Worm (Caenorhabditis elegans): ENCODE results near the gene C07B5.4.
A peak's percentile ranks its signal among the peaks of the same experiment; 100 is the strongest.

DNA sequence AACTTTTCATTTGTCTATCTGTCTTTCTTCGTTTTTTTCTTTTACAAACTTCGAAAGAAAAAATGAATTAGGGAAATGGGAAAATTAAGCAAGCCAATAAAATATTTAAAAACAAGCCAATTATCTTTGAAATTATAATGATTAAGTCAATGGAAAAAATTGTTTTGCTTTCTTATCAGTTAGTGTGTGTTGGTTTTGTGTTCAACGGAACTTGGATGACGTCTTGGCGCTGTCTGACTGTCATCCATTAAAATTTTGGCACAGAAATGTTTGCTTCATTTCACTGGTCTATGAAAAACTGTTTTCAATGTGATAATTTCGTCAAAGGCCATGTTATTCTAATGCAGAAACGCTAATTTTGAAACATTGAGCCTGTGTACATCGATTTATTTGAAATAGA lies 21.1 kb downstream of the C07B5.4 start:
- TF ChIP-seq jun-1 (tag; optimal IDR thresholded peaks at IDR 0.05) (no peak), aly-2 (tag; optimal IDR thresholded peaks at IDR 0.05) (no peak), elt-2 (tag; optimal IDR thresholded peaks at IDR 0.05) (peak; percentile 66), unc-39 (tag; optimal IDR thresholded peaks at IDR 0.05) (no peak), snpc-4 (tag; optimal IDR thresholded peaks at IDR 0.05) (no peak), ceh-16 (tag; optimal IDR thresholded peaks at IDR 0.05) (no peak), nhr-12 (tag; optimal IDR thresholded peaks at IDR 0.05) (no peak), ZK546.5 (tag; optimal IDR thresholded peaks at IDR 0.05) (no peak), nhr-237 (tag; optimal IDR thresholded peaks at IDR 0.05) (no peak), ztf-11 (tag; optimal IDR thresholded peaks at IDR 0.05) (no peak), R02D3.7 (tag; optimal IDR thresholded peaks at IDR 0.05) (no peak)
